Fruit fly (Drosophila melanogaster) Kc167 (cell line): Measurements from ENCODE around the gene org-1.

Source experiments
- Sin3A ChIP-seq: fragments of >200 bp; optimal IDR thresholded peaks from 2 replicates; lab custom pipeline; 2018; ENCODE audit warnings: missing external identifiers
- h ChIP-seq: fragments of >200 bp; optimal IDR thresholded peaks from 3 replicates; lab custom pipeline; 2018; ENCODE audit warnings: missing external identifiers
- psq ChIP-seq: fragments of >200 bp; optimal IDR thresholded peaks from 2 replicates; lab custom pipeline; 2017; ENCODE audit warnings: missing external identifiers
- ttk ChIP-seq: sonication (Bioruptor generic); optimal IDR thresholded peaks from 2 replicates; lab custom pipeline; 2017; ENCODE audit warnings: missing external identifiers

dm6 chrX:8422643-8423042 lies 32.2 kb downstream of the org-1 start:
- TF ChIP-seq psq (lab: Kevin White, UChicago) (no peak), Sin3A (lab: Kevin White, UChicago) (no peak), h (no peak), ttk (lab: Kevin White, UChicago) (no peak)
